Worm (Caenorhabditis elegans) whole organism, L4 larva: Measurements from ENCODE around the gene F49H12.2.

Experiments
- D1046.2 ChIP-seq: fragments of 200-800 bp; sonication (Bioruptor generic); IDR thresholded peaks from 2 replicates; pipeline ENCODE4 v1.3.6; 2022; ENCODE audit warnings: missing genetic modification characterization, missing compliant biosample characterization
- F10B5.3 ChIP-seq: sonication (generic microtip); optimal IDR thresholded peaks from 2 replicates; lab custom pipeline; 2016; ENCODE audit warnings: mild to moderate bottlenecking, missing genetic modification characterization, missing compliant biosample characterization
- F26F4.8 ChIP-seq: fragments of 200-800 bp; sonication (Bioruptor generic); conservative IDR thresholded peaks from 2 replicates; pipeline ENCODE4 v1.3.6; 2022; ENCODE audit warnings: missing genetic modification characterization, missing compliant biosample characterization
- Y105C5A.15 ChIP-seq: fragments of 200-800 bp; sonication (Bioruptor generic); IDR thresholded peaks from 2 replicates; pipeline ENCODE4 v1.3.6; 2022; ENCODE audit warnings: missing genetic modification characterization, missing compliant biosample characterization
- Y48G9A.11 ChIP-seq: fragments of 200-800 bp; sonication (Bioruptor generic); IDR thresholded peaks from 2 replicates; pipeline ENCODE4 v1.3.6; 2022; ENCODE audit warnings: missing genetic modification reagents, missing genetic modification characterization, missing compliant biosample characterization
- Y75B8A.6 ChIP-seq: fragments of 200-800 bp; sonication (Bioruptor generic); IDR thresholded peaks from 2 replicates; pipeline ENCODE4 v1.3.6; 2022; ENCODE audit warnings: missing genetic modification reagents, missing genetic modification characterization, missing compliant biosample characterization
- ZK337.2 ChIP-seq: fragments of 200-800 bp; sonication (Bioruptor generic); IDR thresholded peaks from 2 replicates; pipeline ENCODE4 v1.3.6; 2022; ENCODE audit warnings: missing genetic modification reagents, missing genetic modification characterization, missing compliant biosample characterization
- ZK546.5 ChIP-seq, 2 experiments: sonication (generic microtip); optimal IDR thresholded peaks; 2 replicates each; lab custom pipeline; 2017; ENCODE audit warnings: missing biosample characterization in 2 of 2, missing genetic modification characterization in 2 of 2
- aha-1 ChIP-seq: fragments of 150-350 bp; peaks from one replicate; lab custom pipeline; 2014; ENCODE audit warnings: missing biosample characterization, missing genetic modification characterization
- attf-4 ChIP-seq: sonication (generic microtip); optimal IDR thresholded peaks from 3 replicates; lab custom pipeline; 2017; ENCODE audit warnings: missing biosample characterization, missing genetic modification characterization
- ceh-28 ChIP-seq: fragments of 150-350 bp; optimal IDR thresholded peaks from 2 replicates; lab custom pipeline; 2014; ENCODE audit warnings: missing biosample characterization, missing genetic modification reagents, missing genetic modification characterization
- ceh-32 ChIP-seq: sonication (generic microtip); optimal IDR thresholded peaks from 2 replicates; lab custom pipeline; 2016; ENCODE audit warnings: mild to moderate bottlenecking, missing genetic modification characterization, missing compliant biosample characterization; ENCODE audit not compliant: poor library complexity
- ces-1 ChIP-seq: fragments of 150-350 bp; sonication (generic microtip); optimal IDR thresholded peaks from 4 replicates; lab custom pipeline; 2014; ENCODE audit warnings: missing biosample characterization, missing genetic modification reagents, missing genetic modification characterization
- daf-12 ChIP-seq: fragments of 150-350 bp; optimal IDR thresholded peaks from 2 replicates; lab custom pipeline; 2014; ENCODE audit warnings: missing biosample characterization, missing genetic modification reagents, missing genetic modification characterization
- daf-8 ChIP-seq: fragments of 200-800 bp; sonication (Bioruptor generic); IDR thresholded peaks from 2 replicates; pipeline ENCODE4 v1.3.6; 2022; ENCODE audit warnings: missing genetic modification characterization, missing compliant biosample characterization
- dmd-8 ChIP-seq: fragments of 200-800 bp; sonication (Bioruptor generic); IDR thresholded peaks from 2 replicates; pipeline ENCODE4 v1.3.6; 2022; ENCODE audit warnings: missing genetic modification characterization, missing compliant biosample characterization
- duxl-1 ChIP-seq: sonication (generic microtip); optimal IDR thresholded peaks from 2 replicates; lab custom pipeline; 2016; ENCODE audit warnings: mild to moderate bottlenecking, missing genetic modification characterization, moderate library complexity, missing compliant biosample characterization; ENCODE audit not compliant: poor library complexity
- dve-1 ChIP-seq: sonication (generic microtip); optimal IDR thresholded peaks from 2 replicates; lab custom pipeline; 2017; ENCODE audit warnings: antibody characterized with exemption, mild to moderate bottlenecking, missing genetic modification characterization, missing compliant biosample characterization; ENCODE audit not compliant: insufficient read depth
- gei-8 ChIP-seq: fragments of 200-800 bp; sonication (Bioruptor generic); optimal IDR thresholded peaks from 2 replicates; lab custom pipeline; 2018; ENCODE audit warnings: mild to moderate bottlenecking, missing genetic modification characterization, missing compliant biosample characterization
- hif-1 ChIP-seq, 2 experiments: sonication (generic microtip); optimal IDR thresholded peaks; 2 replicates each; lab custom pipeline; 2016 to 2017; ENCODE audit warnings: missing compliant biosample characterization in 2 of 2, missing genetic modification characterization in 2 of 2, missing genetic modification reagents in 2 of 2, missing genotype in 2 of 2, mild to moderate bottlenecking in 1 of 2
- hlh-30 ChIP-seq: sonication (generic microtip); optimal IDR thresholded peaks from 2 replicates; lab custom pipeline; 2017; ENCODE audit warnings: antibody characterized with exemption, mild to moderate bottlenecking, missing genetic modification characterization, missing compliant biosample characterization; ENCODE audit not compliant: insufficient read depth
- hmg-1.1 ChIP-seq: fragments of 200-800 bp; sonication (Bioruptor generic); IDR thresholded peaks from 2 replicates; pipeline ENCODE4 v1.3.6; 2022; ENCODE audit warnings: missing genetic modification reagents, missing genetic modification characterization, missing compliant biosample characterization
- lin-1 ChIP-seq: fragments of 200-800 bp; sonication (Bioruptor generic); IDR thresholded peaks from 2 replicates; pipeline ENCODE4 v1.3.6; 2022; ENCODE audit warnings: missing genetic modification reagents, missing genetic modification characterization, missing compliant biosample characterization
- lin-13 ChIP-seq: fragments of 150-350 bp; optimal IDR thresholded peaks from 2 replicates; lab custom pipeline; 2014; ENCODE audit warnings: missing biosample characterization, missing genetic modification reagents, missing genetic modification characterization
- mdt-29 ChIP-seq: fragments of 200-800 bp; sonication (Bioruptor generic); IDR thresholded peaks from 2 replicates; pipeline ENCODE4 v1.3.6; 2022; ENCODE audit warnings: missing genetic modification reagents, missing genetic modification characterization, missing compliant biosample characterization
- mep-1 ChIP-seq: fragments of 150-350 bp; sonication (generic microtip); optimal IDR thresholded peaks from 3 replicates; lab custom pipeline; 2014; ENCODE audit warnings: missing biosample characterization, missing genetic modification characterization
- nhr-237 ChIP-seq: sonication (generic microtip); optimal IDR thresholded peaks from 2 replicates; lab custom pipeline; 2017; ENCODE audit warnings: missing biosample characterization, missing genetic modification characterization
- nhr-48 ChIP-seq: sonication (generic microtip); optimal IDR thresholded peaks from 2 replicates; lab custom pipeline; 2016; ENCODE audit warnings: mild to moderate bottlenecking, missing genetic modification characterization, missing compliant biosample characterization
- php-3 ChIP-seq: fragments of 200-800 bp; sonication (Bioruptor generic); IDR thresholded peaks from 2 replicates; pipeline ENCODE4 v1.3.6; 2022; ENCODE audit warnings: missing genetic modification reagents, missing genetic modification characterization, missing compliant biosample characterization
- rbr-2 ChIP-seq: sonication (generic microtip); optimal IDR thresholded peaks from 2 replicates; lab custom pipeline; 2016; ENCODE audit warnings: missing genotype, missing genetic modification characterization, missing compliant biosample characterization
- saeg-2 ChIP-seq: fragments of 200-800 bp; sonication (Bioruptor generic); IDR thresholded peaks from 2 replicates; pipeline ENCODE4 v1.3.6; 2022; ENCODE audit warnings: missing genetic modification reagents, missing genetic modification characterization, missing compliant biosample characterization
- set-16 ChIP-seq: fragments of 200-800 bp; sonication (Bioruptor generic); IDR thresholded peaks from 2 replicates; pipeline ENCODE4 v1.3.6; 2022; ENCODE audit warnings: missing genetic modification reagents, missing genetic modification characterization, missing compliant biosample characterization
- skn-1 ChIP-seq: fragments of 150-350 bp; optimal IDR thresholded peaks from 2 replicates; lab custom pipeline; 2014; ENCODE audit warnings: missing biosample characterization, missing genetic modification characterization
- snpc-1.2 ChIP-seq: fragments of 200-800 bp; sonication (Bioruptor generic); IDR thresholded peaks from 2 replicates; pipeline ENCODE4 v1.3.6; 2022; ENCODE audit warnings: missing genetic modification reagents, missing genetic modification characterization, missing compliant biosample characterization
- snpc-4 ChIP-seq: fragments of 150-350 bp; optimal IDR thresholded peaks from 2 replicates; lab custom pipeline; 2014; ENCODE audit warnings: missing biosample characterization, missing genetic modification characterization
- unc-130 ChIP-seq: sonication (generic microtip); optimal IDR thresholded peaks from 2 replicates; lab custom pipeline; 2016; ENCODE audit warnings: missing genetic modification reagents, missing genetic modification characterization, missing compliant biosample characterization
- unc-62 ChIP-seq, 3 experiments: fragments of 150-350 bp in 1 of 3; sonication (generic microtip); optimal IDR thresholded peaks in 2 of 3; peaks in 1 of 3; 1 replicate in 1 of 3; 2 replicates in 2 of 3; lab custom pipeline; 2014 to 2017; ENCODE audit warnings: missing biosample characterization in 3 of 3, missing genetic modification characterization in 3 of 3, missing genetic modification reagents in 3 of 3, missing genotype in 1 of 3
- vab-7 ChIP-seq: fragments of 200-800 bp; sonication (Bioruptor generic); IDR thresholded peaks from 2 replicates; pipeline ENCODE4 v1.3.6; 2022; ENCODE audit warnings: missing genetic modification reagents, missing genetic modification characterization, missing compliant biosample characterization
- zip-11 ChIP-seq: fragments of 200-800 bp; sonication (Bioruptor generic); IDR thresholded peaks from 2 replicates; pipeline ENCODE4 v1.3.6; 2022; ENCODE audit warnings: missing genetic modification characterization, missing compliant biosample characterization
- ztf-7 ChIP-seq: fragments of 150-350 bp; optimal IDR thresholded peaks from 2 replicates; lab custom pipeline; 2014; ENCODE audit warnings: missing biosample characterization, missing genetic modification characterization

Gene F49H12.2

DNA sequence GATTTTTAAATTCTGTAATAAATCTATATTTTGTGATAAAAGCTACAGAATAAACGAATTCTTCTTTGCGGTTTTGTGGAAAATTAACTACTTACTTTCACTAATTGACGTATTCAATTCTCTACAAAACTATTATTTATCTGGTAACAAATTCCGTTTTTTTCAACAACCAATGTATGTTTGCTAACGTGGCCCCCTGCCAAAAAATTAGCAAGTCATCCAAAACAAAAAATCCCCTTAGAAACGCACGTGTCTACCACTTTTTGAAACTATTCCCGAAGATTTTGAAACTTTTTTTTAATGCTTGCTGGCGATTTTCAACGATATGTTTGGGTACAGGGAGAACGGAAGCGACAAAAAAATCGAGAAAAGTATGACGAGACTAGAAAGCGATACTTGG, at the start of gene F49H12.2:
TSS of gene F49H12.2 (plus strand) at position 301 of the 400 bp plus-strand sequence.
- peak; percentile 62 for TF ChIP-seq aha-1 (tag; lab: Kevin White, UChicago)
- TF ChIP-seq php-3 (GFP tag; lab: Robert Waterston, UW), result no peak
- TF ChIP-seq, all 104 proteins: peak for 1

DNA sequence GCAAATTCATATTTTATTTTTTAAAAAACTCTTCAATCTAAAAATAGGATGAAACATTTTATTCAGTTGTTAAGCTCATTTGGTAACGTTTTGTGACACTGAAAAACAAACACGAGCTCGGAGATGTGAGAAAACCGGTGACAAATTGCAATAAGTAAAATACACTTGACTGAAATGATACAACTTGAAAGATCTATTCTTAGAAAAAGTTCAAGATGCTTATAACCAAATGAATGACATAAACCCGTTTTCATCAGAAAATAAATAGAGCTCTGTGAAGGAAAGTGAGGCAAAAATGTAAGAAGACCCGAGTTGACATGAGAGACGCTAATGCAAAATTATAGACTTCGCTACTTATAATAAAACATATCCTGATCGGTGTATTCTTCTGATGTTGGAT, 45.7 kb upstream of the F49H12.2 start, which contains the start of gene smex-2:
TSS of gene smex-2 (minus strand) at position 101 of the 400 bp plus-strand sequence.
- no peak for TF ChIP-seq daf-12
- TF ChIP-seq hmg-1.1 (GFP tag; lab: Robert Waterston, UW), result no peak
- no peak for TF ChIP-seq ces-1 (GFP tag; lab: Kevin White, UChicago)
- no peak for TF ChIP-seq nhr-48 (tag; lab: Kevin White, UChicago)
- no peak for TF ChIP-seq ZK337.2
- TF ChIP-seq snpc-1.2 (GFP tag; lab: Robert Waterston, UW), result no peak
- no peak for TF ChIP-seq gei-8 (GFP tag; lab: Kevin White, UChicago)
- no peak for TF ChIP-seq rbr-2 (tag; lab: Kevin White, UChicago)
- no peak for TF ChIP-seq ZK546.5 (tag; optimal IDR thresholded peaks at IDR 0.05; lab: Kevin White, UChicago)
- TF ChIP-seq nhr-237 (tag; lab: Kevin White, UChicago), result no peak
- TF ChIP-seq Y75B8A.6 (GFP tag; lab: Robert Waterston, UW), result no peak
- no peak for TF ChIP-seq D1046.2 (GFP tag; lab: Robert Waterston, UW)

DNA sequence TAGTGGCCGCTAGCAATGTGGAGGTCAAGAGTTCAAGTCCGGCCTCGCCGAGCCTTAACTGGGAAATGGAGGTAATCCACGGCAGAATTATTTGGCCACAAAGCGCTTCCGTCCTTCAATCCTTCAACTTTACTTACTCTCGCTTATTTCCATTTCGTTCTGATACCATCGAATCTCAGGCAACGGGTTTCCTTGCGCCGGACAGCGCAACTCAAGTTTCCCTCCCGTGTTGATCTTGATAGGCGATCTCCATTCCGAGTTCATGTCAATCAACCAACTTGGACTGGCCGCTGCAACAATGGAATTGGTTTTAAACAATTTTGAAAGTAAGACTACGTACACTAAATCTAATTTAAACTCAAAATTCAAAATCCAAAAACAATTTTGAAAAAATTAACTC, 44.2 kb upstream of the F49H12.2 start:
- TF ChIP-seq mdt-29 (GFP tag; lab: Robert Waterston, UW) (no peak), unc-62 (GFP tag; optimal IDR thresholded peaks at IDR 0.05 in 1 of 2; lab: Kevin White, UChicago) (peak in 1 of 2 experiments; percentile 70), unc-62 (tag; optimal IDR thresholded peaks at IDR 0.05; lab: Kevin White, UChicago) (no peak)

DNA sequence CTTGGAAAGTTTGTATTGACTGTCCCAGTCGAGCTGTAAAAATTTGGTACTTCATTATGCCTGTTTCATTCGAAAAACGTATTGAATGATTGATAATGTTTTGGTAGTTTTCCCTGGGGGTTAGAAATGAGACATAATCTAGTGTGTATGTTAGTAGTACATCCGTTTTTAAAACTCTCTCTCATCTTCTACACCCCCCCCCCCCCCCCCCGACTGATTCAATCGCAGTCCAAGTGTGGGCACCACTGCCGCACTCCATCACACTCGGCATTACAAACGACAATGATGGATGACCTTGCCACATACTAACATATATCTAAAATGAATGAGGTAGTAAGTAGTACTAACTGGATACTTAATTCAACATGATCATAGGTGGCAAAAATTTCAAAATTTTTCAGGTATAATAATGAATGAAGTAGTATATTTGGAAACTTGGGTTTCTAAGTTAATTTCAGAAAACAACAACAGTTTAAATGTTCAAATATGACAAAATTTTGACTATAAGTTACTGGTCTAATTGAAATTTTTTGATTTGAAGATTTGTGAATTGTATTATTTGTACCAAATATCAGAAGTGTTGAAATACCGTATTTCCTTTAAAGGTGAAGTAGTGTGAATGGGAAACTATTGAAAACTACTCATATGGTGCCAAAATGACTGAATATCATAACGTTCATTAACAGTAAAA, 43.5 kb upstream of the F49H12.2 start:
- TF ChIP-seq D1046.2 (GFP tag; lab: Robert Waterston, UW) (no peak), snpc-1.2 (GFP tag; lab: Robert Waterston, UW) (no peak), dve-1 (tag; lab: Kevin White, UChicago) (no peak), lin-13 (GFP tag; lab: Kevin White, UChicago) (no peak), unc-62 (GFP tag; optimal IDR thresholded peaks at IDR 0.05 in 1 of 2; lab: Kevin White, UChicago) (peak in 1 of 2 experiments; percentile 94), unc-62 (tag; optimal IDR thresholded peaks at IDR 0.05; lab: Kevin White, UChicago) (no peak), duxl-1 (tag; lab: Kevin White, UChicago) (no peak), hif-1 (tag; optimal IDR thresholded peaks at IDR 0.05; lab: Kevin White, UChicago) (no peak), zip-11 (GFP tag; lab: Robert Waterston, UW) (no peak), saeg-2 (GFP tag; lab: Robert Waterston, UW) (no peak), F26F4.8 (GFP tag; lab: Robert Waterston, UW) (no peak), aha-1 (tag; lab: Kevin White, UChicago) (peak; percentile 96), nhr-237 (tag; lab: Kevin White, UChicago) (no peak), mep-1 (tag; lab: Kevin White, UChicago) (no peak), ztf-7 (tag; lab: Kevin White, UChicago) (no peak), snpc-4 (tag; lab: Kevin White, UChicago) (no peak)
- TF ChIP-seq, all 104 proteins: peak for 2

DNA sequence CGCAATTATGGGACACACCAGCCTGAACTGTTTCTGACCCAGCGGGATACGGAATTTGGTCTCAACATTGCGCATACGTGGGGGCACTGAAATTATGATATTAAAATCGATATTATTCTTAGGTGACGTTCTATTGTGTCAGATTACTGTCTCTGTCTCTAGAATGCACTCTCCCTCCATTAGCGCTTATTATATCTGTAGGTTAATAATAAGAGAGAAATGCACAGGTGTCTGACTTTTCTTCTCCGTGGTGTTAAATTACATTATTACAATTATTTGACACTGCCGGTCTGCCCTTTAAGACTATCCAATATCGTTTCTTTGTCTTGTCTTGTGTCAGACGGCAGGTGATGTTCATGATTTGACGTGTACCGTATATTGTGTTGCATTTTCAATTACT, 42.5 kb upstream of the F49H12.2 start:
- no peak for TF ChIP-seq skn-1 (tag; lab: Kevin White, UChicago)
- TF ChIP-seq dve-1 (tag; lab: Kevin White, UChicago), result no peak
- no peak for TF ChIP-seq Y105C5A.15 (GFP tag; lab: Robert Waterston, UW)
- no peak for TF ChIP-seq dmd-8 (GFP tag; lab: Robert Waterston, UW)
- no peak for TF ChIP-seq rbr-2 (tag; lab: Kevin White, UChicago)
- TF ChIP-seq F10B5.3 (tag; lab: Kevin White, UChicago), result no peak
- no peak for TF ChIP-seq lin-1 (GFP tag; lab: Robert Waterston, UW)
- TF ChIP-seq ceh-32 (tag; lab: Kevin White, UChicago), result no peak
- TF ChIP-seq Y48G9A.11 (GFP tag; lab: Robert Waterston, UW), result no peak
- TF ChIP-seq attf-4 (tag; lab: Kevin White, UChicago), result no peak
- TF ChIP-seq ceh-28, result no peak
- no peak for TF ChIP-seq unc-130 (GFP tag; lab: Kevin White, UChicago)
- no peak for TF ChIP-seq php-3 (GFP tag; lab: Robert Waterston, UW)
- TF ChIP-seq daf-8 (GFP tag; lab: Robert Waterston, UW), result no peak
- TF ChIP-seq set-16 (GFP tag; lab: Robert Waterston, UW), result no peak
- TF ChIP-seq vab-7 (GFP tag; lab: Robert Waterston, UW), result no peak
- TF ChIP-seq hlh-30 (tag; lab: Kevin White, UChicago), result no peak
- no peak for TF ChIP-seq mdt-29 (GFP tag; lab: Robert Waterston, UW)
